Worm (Caenorhabditis elegans): ENCODE measurements around the gene sna-1.

- TF ChIP-seq tbp1 (GFP tag; optimal IDR thresholded peaks at IDR 0.05) (no peak), chd-7 (tag; optimal IDR thresholded peaks at IDR 0.05) (no peak), ets-4 (GFP tag; optimal IDR thresholded peaks at IDR 0.05) (no peak), aptf-3 (GFP tag; IDR thresholded peaks at IDR 0.05) (no peak), dpff-1 (tag; optimal IDR thresholded peaks at IDR 0.05) (no peak), F22D6.2 (tag; optimal IDR thresholded peaks at IDR 0.05) (no peak), F33H1.4 (GFP tag; IDR thresholded peaks at IDR 0.05) (no peak)
Measured at ce11 chrV:6736877-6737276, 26.4 kb upstream of the sna-1 start.

Measured in whole organism, young adult.